Worm (Caenorhabditis elegans): ENCODE measurements around the gene F58F12.2.

DNA sequence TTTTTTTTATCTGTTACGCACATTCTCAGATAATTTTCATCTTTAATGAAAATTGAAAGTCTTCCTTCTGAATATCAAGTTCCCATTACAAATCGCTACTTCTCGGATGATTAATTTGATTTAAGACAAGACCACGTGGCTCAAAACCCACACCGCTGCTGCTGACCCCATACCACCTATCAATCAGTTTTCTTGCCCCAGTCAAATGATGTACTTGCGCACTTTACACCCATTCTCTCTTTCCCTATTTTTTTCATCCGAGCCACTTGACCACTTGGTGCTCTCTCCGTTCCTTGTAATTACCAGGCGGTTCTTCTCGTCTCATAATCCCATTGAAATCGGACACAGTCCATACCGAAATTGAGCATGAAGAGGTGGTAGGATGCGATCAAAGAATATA is 6.2 kb upstream of the F58F12.2 start:
- TF ChIP-seq ama-1 (optimal IDR thresholded peaks at IDR 0.05) (no peak), syd-9 (tag; optimal IDR thresholded peaks at IDR 0.05) (no peak)

Measured in whole organism, late embryonic.